Fruit fly (Drosophila melanogaster) whole organism, embryonic: ENCODE results near the gene Arl8.

Source experiments
- B-H1 ChIP-seq: fragments of 200-800 bp; sonication (Bioruptor generic); IDR thresholded peaks from 3 replicates; pipeline ENCODE4 v1.3.6; 2022; ENCODE audit warnings: missing biosample characterization, missing genetic modification characterization
- CG10274 ChIP-seq: fragments of 200-800 bp; sonication (Bioruptor generic); optimal IDR thresholded peaks from 3 replicates; lab custom pipeline; 2017; ENCODE audit warnings: missing biosample characterization, mild to moderate bottlenecking, missing genetic modification characterization
- CG10321 ChIP-seq: fragments of 200-800 bp; sonication (Bioruptor generic); IDR thresholded peaks from 2 replicates; pipeline ENCODE4 v1.3.6; 2022; ENCODE audit warnings: missing biosample characterization, missing genetic modification characterization
- CG11247 ChIP-seq: fragments of 200-800 bp; sonication (Bioruptor generic); IDR thresholded peaks from 2 replicates; pipeline ENCODE4 v1.3.6; 2022; ENCODE audit warnings: missing biosample characterization, missing genetic modification characterization
- CG12299 ChIP-seq: fragments of 200-800 bp; sonication (Bioruptor generic); optimal IDR thresholded peaks from 2 replicates; lab custom pipeline; 2018; ENCODE audit warnings: missing biosample characterization, mild to moderate bottlenecking, missing genetic modification characterization
- CG13894 ChIP-seq: fragments of 200-800 bp; sonication (Bioruptor generic); optimal IDR thresholded peaks from 3 replicates; lab custom pipeline; 2018; ENCODE audit warnings: missing biosample characterization, mild to moderate bottlenecking, missing genetic modification characterization, moderate library complexity
- CG14667 ChIP-seq: fragments of 200-800 bp; sonication (Bioruptor generic); IDR thresholded peaks from 2 replicates; pipeline ENCODE4 v1.3.6; 2022; ENCODE audit warnings: missing biosample characterization, missing genetic modification characterization
- CG17568 ChIP-seq: fragments of 200-800 bp; sonication (Bioruptor generic); optimal IDR thresholded peaks from 2 replicates; lab custom pipeline; 2018; ENCODE audit warnings: missing biosample characterization, mild to moderate bottlenecking, missing genetic modification characterization, moderate library complexity
- CG17829 ChIP-seq: fragments of 200-800 bp; optimal IDR thresholded peaks from 2 replicates; lab custom pipeline; 2019; ENCODE audit warnings: missing biosample characterization, mild to moderate bottlenecking, missing genetic modification characterization, moderate library complexity
- CG17912 ChIP-seq: fragments of 200-800 bp; sonication (Bioruptor generic); optimal IDR thresholded peaks from 2 replicates; lab custom pipeline; 2018; ENCODE audit warnings: missing biosample characterization, mild to moderate bottlenecking, missing genetic modification characterization
- CG18476 ChIP-seq: fragments of 200-800 bp; sonication (Bioruptor generic); optimal IDR thresholded peaks from 2 replicates; lab custom pipeline; 2016; ENCODE audit warnings: missing biosample characterization, mild to moderate bottlenecking, missing genetic modification characterization
- CG18619 ChIP-seq: fragments of 200-800 bp; sonication (Bioruptor generic); optimal IDR thresholded peaks from 3 replicates; lab custom pipeline; 2017; ENCODE audit warnings: missing biosample characterization, mild to moderate bottlenecking, missing genetic modification characterization
- CG2889 ChIP-seq: fragments of 200-800 bp; sonication (Bioruptor generic); IDR thresholded peaks from 3 replicates; pipeline ENCODE4 v1.3.6; 2022; ENCODE audit warnings: missing biosample characterization, missing genetic modification characterization
- CG3163 ChIP-seq: fragments of 200-800 bp; sonication (Bioruptor generic); optimal IDR thresholded peaks from 3 replicates; lab custom pipeline; 2016; ENCODE audit warnings: missing biosample characterization, missing genetic modification characterization
- CG32532 ChIP-seq: fragments of 200-800 bp; sonication (Bioruptor generic); IDR thresholded peaks from 2 replicates; pipeline ENCODE4 v1.3.6; 2022; ENCODE audit warnings: missing biosample characterization, missing genetic modification characterization
- CG34422 ChIP-seq: fragments of 200-800 bp; sonication (Bioruptor generic); IDR thresholded peaks from 3 replicates; pipeline ENCODE4 v1.3.6; 2022; ENCODE audit warnings: missing biosample characterization, missing genetic modification characterization
- CG43689 ChIP-seq: fragments of 200-800 bp; sonication (Bioruptor generic); IDR thresholded peaks from 2 replicates; pipeline ENCODE4 v1.3.6; 2022; ENCODE audit warnings: missing biosample characterization, missing genetic modification characterization
- CG4404 ChIP-seq: fragments of 200-800 bp; sonication (Bioruptor generic); IDR thresholded peaks from 2 replicates; pipeline ENCODE4 v1.3.6; 2022; ENCODE audit warnings: missing biosample characterization, missing genetic modification characterization
- CG4707 ChIP-seq: fragments of 200-800 bp; sonication (Bioruptor generic); optimal IDR thresholded peaks from 2 replicates; lab custom pipeline; 2018; ENCODE audit warnings: missing biosample characterization, mild to moderate bottlenecking, missing genetic modification characterization, moderate library complexity
- CG4854 ChIP-seq: fragments of 200-800 bp; sonication (Bioruptor generic); optimal IDR thresholded peaks from 2 replicates; lab custom pipeline; 2016; ENCODE audit warnings: missing biosample characterization, missing genetic modification characterization, inconsistent platforms
- CG7745 ChIP-seq: fragments of 200-800 bp; sonication (Bioruptor generic); optimal IDR thresholded peaks from 2 replicates; lab custom pipeline; 2018; ENCODE audit warnings: missing biosample characterization, mild to moderate bottlenecking, missing genetic modification characterization, moderate library complexity
- CG8359 ChIP-seq: fragments of 200-800 bp; sonication (Bioruptor generic); optimal IDR thresholded peaks from 2 replicates; lab custom pipeline; 2017; ENCODE audit warnings: missing biosample characterization, mild to moderate bottlenecking, missing genetic modification characterization, borderline replicate concordance
- CG8944 ChIP-seq: fragments of 200-800 bp; sonication (Bioruptor generic); optimal IDR thresholded peaks from 3 replicates; lab custom pipeline; 2016; ENCODE audit warnings: missing biosample characterization, missing genetic modification characterization
- CkIIα-i1 ChIP-seq: fragments of 200-800 bp; sonication (Bioruptor generic); IDR thresholded peaks from 2 replicates; pipeline ENCODE4 v1.3.6; 2022; ENCODE audit warnings: missing biosample characterization, missing genetic modification characterization
- Drgx ChIP-seq: fragments of 200-800 bp; sonication (Bioruptor generic); IDR thresholded peaks from 2 replicates; pipeline ENCODE4 v1.3.6; 2022; ENCODE audit warnings: missing biosample characterization, missing genetic modification characterization
- HHEX ChIP-seq: fragments of 200-800 bp; sonication (Bioruptor generic); optimal IDR thresholded peaks from 3 replicates; lab custom pipeline; 2017; ENCODE audit warnings: missing biosample characterization, mild to moderate bottlenecking, missing genetic modification characterization, missing genetic modification reagents
- Hr3 ChIP-seq: fragments of 200-800 bp; sonication (Bioruptor generic); optimal IDR thresholded peaks from 3 replicates; lab custom pipeline; 2016; ENCODE audit warnings: missing biosample characterization, missing genetic modification characterization
- MTF-1 ChIP-seq: fragments of 200-800 bp; sonication (Bioruptor generic); optimal IDR thresholded peaks from 2 replicates; lab custom pipeline; 2018; ENCODE audit warnings: missing biosample characterization, mild to moderate bottlenecking, missing genetic modification characterization, borderline replicate concordance
- NK7.1 ChIP-seq: fragments of 200-800 bp; sonication (Bioruptor generic); optimal IDR thresholded peaks from 3 replicates; lab custom pipeline; 2016; ENCODE audit warnings: missing biosample characterization, missing genetic modification characterization
- Nf-YB ChIP-seq: fragments of 200-800 bp; sonication (Bioruptor generic); optimal IDR thresholded peaks from 3 replicates; lab custom pipeline; 2019; ENCODE audit warnings: missing biosample characterization, mild to moderate bottlenecking, missing genetic modification characterization, moderate library complexity
- Ravus ChIP-seq: fragments of 200-800 bp; sonication (Bioruptor generic); IDR thresholded peaks from 2 replicates; pipeline ENCODE4 v1.3.6; 2022; ENCODE audit warnings: missing biosample characterization, missing genetic modification characterization
- Side ChIP-seq: fragments of 200-800 bp; sonication (Bioruptor generic); optimal IDR thresholded peaks from 2 replicates; lab custom pipeline; 2016; ENCODE audit warnings: missing biosample characterization, missing genetic modification characterization
- Sry-δ ChIP-seq: fragments of 200-800 bp; sonication (Bioruptor generic); optimal IDR thresholded peaks from 2 replicates; lab custom pipeline; 2016; ENCODE audit warnings: missing biosample characterization, missing genetic modification characterization
- Usf ChIP-seq: fragments of 200-800 bp; sonication (Bioruptor generic); optimal IDR thresholded peaks from 2 replicates; lab custom pipeline; 2017; ENCODE audit warnings: missing genotype, missing biosample characterization, missing genetic modification characterization
- ap ChIP-seq: fragments of 200-800 bp; sonication (Bioruptor generic); IDR thresholded peaks from 2 replicates; pipeline ENCODE4 v1.3.6; 2022; ENCODE audit warnings: missing biosample characterization, missing genetic modification characterization
- bigmax ChIP-seq: fragments of 200-800 bp; sonication (Bioruptor generic); optimal IDR thresholded peaks from 2 replicates; lab custom pipeline; 2018; ENCODE audit warnings: missing biosample characterization, mild to moderate bottlenecking, missing genetic modification characterization
- cad ChIP-seq: fragments of >200 bp; optimal IDR thresholded peaks from 2 replicates; lab custom pipeline; 2017; ENCODE audit warnings: missing biosample characterization, missing genetic modification characterization
- corto ChIP-seq: fragments of 200-800 bp; sonication (Bioruptor generic); optimal IDR thresholded peaks from 2 replicates; lab custom pipeline; 2016; ENCODE audit warnings: missing biosample characterization, mild to moderate bottlenecking, missing genetic modification characterization, moderate library complexity
- crol ChIP-seq: fragments of 200-800 bp; sonication (Bioruptor generic); IDR thresholded peaks from 2 replicates; pipeline ENCODE4 v1.3.6; 2022; ENCODE audit warnings: missing biosample characterization, missing genetic modification characterization
- cwo ChIP-seq: fragments of 200-800 bp; sonication (Bioruptor generic); optimal IDR thresholded peaks from 3 replicates; lab custom pipeline; 2017; ENCODE audit warnings: missing biosample characterization, missing genetic modification characterization, mild to moderate bottlenecking, moderate library complexity, missing genetic modification reagents
- dmrt99B ChIP-seq: fragments of 200-800 bp; sonication (Bioruptor generic); optimal IDR thresholded peaks from 2 replicates; lab custom pipeline; 2018; ENCODE audit warnings: missing biosample characterization, mild to moderate bottlenecking, missing genetic modification characterization, moderate library complexity
- gt ChIP-seq: fragments of 200-800 bp; sonication (Bioruptor generic); IDR thresholded peaks from 2 replicates; pipeline ENCODE4 v1.3.6; 2022; ENCODE audit warnings: missing biosample characterization, missing genetic modification characterization
- inv ChIP-seq: fragments of 200-800 bp; sonication (Bioruptor generic); IDR thresholded peaks from 2 replicates; pipeline ENCODE4 v1.3.6; 2022; ENCODE audit warnings: missing biosample characterization, missing genetic modification characterization; ENCODE audit not compliant: partially characterized antibody
- mirr ChIP-seq: fragments of 200-800 bp; sonication (Bioruptor generic); optimal IDR thresholded peaks from 3 replicates; lab custom pipeline; 2018; ENCODE audit warnings: missing biosample characterization, mild to moderate bottlenecking, missing genetic modification characterization
- nom ChIP-seq: fragments of 200-800 bp; sonication (Bioruptor generic); optimal IDR thresholded peaks from 2 replicates; lab custom pipeline; 2017; ENCODE audit warnings: missing biosample characterization, missing genetic modification characterization, mild to moderate bottlenecking, moderate library complexity, missing genetic modification reagents
- sc ChIP-seq, 3 experiments: fragments of >200 bp in 2 of 3; fragments of 200-800 bp in 1 of 3; sonication (Bioruptor generic) in 1 of 3; optimal IDR thresholded peaks; 2 replicates in 2 of 3; 3 replicates in 1 of 3; lab custom pipeline; 2017; ENCODE audit warnings: mild to moderate bottlenecking in 1 of 3, missing biosample characterization in 1 of 3, missing genetic modification characterization in 1 of 3, missing genetic modification reagents in 1 of 3
- sens-2 ChIP-seq: fragments of 200-800 bp; sonication (Bioruptor generic); IDR thresholded peaks from 2 replicates; pipeline ENCODE4 v1.3.6; 2022; ENCODE audit warnings: missing biosample characterization, missing genetic modification characterization
- sima ChIP-seq: fragments of 200-800 bp; sonication (Bioruptor generic); optimal IDR thresholded peaks from 2 replicates; lab custom pipeline; 2016; ENCODE audit warnings: missing biosample characterization, missing genetic modification characterization
- stc ChIP-seq: fragments of 200-800 bp; sonication (Bioruptor generic); IDR thresholded peaks from 2 replicates; pipeline ENCODE4 v1.3.6; 2022; ENCODE audit warnings: missing biosample characterization, missing genetic modification characterization
- tna ChIP-seq: fragments of 200-800 bp; sonication (Bioruptor generic); IDR thresholded peaks from 2 replicates; pipeline ENCODE4 v1.3.6; 2022; ENCODE audit warnings: missing biosample characterization, missing genetic modification characterization; ENCODE audit not compliant: partially characterized antibody

The Arl8 gene

dm6 chr3R:8171489-8172161, 45.2 kb downstream of the Arl8 start (continued):
- TF ChIP-seq CG8359 (GFP tag; lab: Kevin White, UChicago) (peak; percentile 24), tna (GFP tag; lab: Robert Waterston, UW) (no peak), gt (GFP tag; lab: Robert Waterston, UW) (no peak), stc (GFP tag; lab: Robert Waterston, UW) (peak; percentile 27; the same call in 1 of the 2 replicates), cwo (GFP tag; lab: Kevin White, UChicago) (no peak), CG13894 (tag; lab: Kevin White, UChicago) (no peak), cad (GFP tag; lab: Kevin White, UChicago) (no peak), CG10274 (no peak), CG32532 (no peak), mirr (GFP tag; lab: Kevin White, UChicago) (no peak), CG7745 (tag; lab: Kevin White, UChicago) (no peak), crol (GFP tag; lab: Robert Waterston, UW) (no peak), CG34422 (GFP tag; lab: Robert Waterston, UW) (no peak), CG3163 (GFP tag; lab: Kevin White, UChicago) (peak; percentile 15), Sry-δ (no peak), MTF-1 (GFP tag; lab: Kevin White, UChicago) (no peak), dmrt99B (tag; lab: Kevin White, UChicago) (peak; percentile 69), CG12299 (tag; lab: Kevin White, UChicago) (no peak), corto (no peak), Drgx (GFP tag; lab: Robert Waterston, UW) (peak; percentile 62), Usf (GFP tag; lab: Kevin White, UChicago) (no peak), CG8944 (GFP tag; lab: Kevin White, UChicago) (peak; percentile 35), CG10321 (no peak), B-H1 (GFP tag; lab: Robert Waterston, UW) (peak; percentile 30; the same call in 2 of the 3 replicates), NK7.1 (GFP tag; lab: Kevin White, UChicago) (no peak), Nf-YB (GFP tag; lab: Kevin White, UChicago) (no peak), CG11247 (GFP tag; lab: Robert Waterston, UW) (no peak), HHEX (no peak), CG18619 (GFP tag; lab: Kevin White, UChicago) (no peak), Ravus (GFP tag; lab: Robert Waterston, UW) (no peak), Hr3 (peak; percentile 17), sima (no peak), CG4854 (GFP tag; lab: Kevin White, UChicago) (no peak), bigmax (GFP tag; lab: Kevin White, UChicago) (no peak), CG17829 (tag; lab: Kevin White, UChicago) (peak; percentile 37), CG17568 (GFP tag; lab: Kevin White, UChicago) (no peak), Side (GFP tag; lab: Kevin White, UChicago) (peak; percentile 18), ap (GFP tag; lab: Robert Waterston, UW) (no peak), inv (GFP tag; lab: Robert Waterston, UW) (no peak), CG14667 (no peak), CG2889 (GFP tag; lab: Robert Waterston, UW) (no peak), CG4707 (GFP tag; lab: Kevin White, UChicago) (no peak), CG4404 (peak; percentile 42), sens-2 (GFP tag; lab: Robert Waterston, UW) (0 out of 2 replicates have a peak, but pooled peaks have one; percentile 13), CkIIα-i1 (no peak), nom (GFP tag; lab: Kevin White, UChicago) (no peak), CG17912 (GFP tag; lab: Kevin White, UChicago) (no peak), CG18476 (GFP tag; lab: Kevin White, UChicago) (no peak), sc (optimal IDR thresholded peaks at IDR 0.05; lab: Kevin White, UChicago) (no peak), sc (GFP tag; optimal IDR thresholded peaks at IDR 0.05; lab: Kevin White, UChicago) (peak; percentile 19), CG43689 (no peak)
